Fruit fly (Drosophila melanogaster): ENCODE data around the gene CG6966.

DNA sequence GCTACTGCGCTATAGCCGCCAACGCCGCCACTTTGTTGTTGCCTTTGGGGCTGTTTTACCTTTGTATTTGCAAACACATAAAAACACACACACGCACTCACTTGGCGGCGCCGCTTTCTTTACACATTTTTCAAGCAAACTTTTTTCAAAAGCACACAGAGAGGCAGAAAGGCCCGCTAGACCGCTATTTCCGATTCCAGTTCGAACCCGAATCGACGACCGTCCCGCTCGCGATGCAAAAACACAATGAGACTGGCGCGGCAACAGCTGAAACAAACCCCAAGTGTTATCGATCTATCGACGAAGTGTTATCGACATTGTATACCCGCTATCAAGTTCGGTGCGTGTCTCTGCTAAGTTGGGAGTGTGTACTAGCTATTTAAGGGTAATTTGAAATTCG is 36.2 kb upstream of the CG6966 start, which contains the start of gene CG42788:
- TF ChIP-seq CG8478 (optimal IDR thresholded peaks at IDR 0.05) (no peak), CTCF (optimal IDR thresholded peaks at IDR 0.05) (peak; percentile 30 to 65)
